Fruit fly (Drosophila melanogaster) whole organism, embryonic: ENCODE data around the gene CG7766.

Experiments
- Bteb2 ChIP-seq: fragments of 200-800 bp; sonication (Bioruptor generic); optimal IDR thresholded peaks from 2 replicates; lab custom pipeline; 2016; ENCODE audit warnings: missing biosample characterization, missing genetic modification characterization
- CG10147 ChIP-seq: fragments of 200-800 bp; sonication (Bioruptor generic); optimal IDR thresholded peaks from 2 replicates; lab custom pipeline; 2019; ENCODE audit warnings: missing biosample characterization, mild to moderate bottlenecking, missing genetic modification characterization, moderate library complexity
- CG11723 ChIP-seq: fragments of 200-800 bp; sonication (Bioruptor generic); optimal IDR thresholded peaks from 2 replicates; lab custom pipeline; 2017; ENCODE audit warnings: missing biosample characterization, mild to moderate bottlenecking, missing genetic modification characterization
- CG12744 ChIP-seq: fragments of 200-800 bp; sonication (Bioruptor generic); optimal IDR thresholded peaks from 2 replicates; lab custom pipeline; 2016; ENCODE audit warnings: missing biosample characterization, missing genetic modification characterization
- CG13894 ChIP-seq: fragments of 200-800 bp; sonication (Bioruptor generic); optimal IDR thresholded peaks from 3 replicates; lab custom pipeline; 2018; ENCODE audit warnings: missing biosample characterization, mild to moderate bottlenecking, missing genetic modification characterization, moderate library complexity
- CG14667 ChIP-seq: fragments of 200-800 bp; sonication (Bioruptor generic); IDR thresholded peaks from 2 replicates; pipeline ENCODE4 v1.3.6; 2022; ENCODE audit warnings: missing biosample characterization, missing genetic modification characterization
- CG1529 ChIP-seq: fragments of 200-800 bp; sonication (Bioruptor generic); optimal IDR thresholded peaks from 3 replicates; lab custom pipeline; 2018; ENCODE audit warnings: missing biosample characterization, missing genetic modification characterization
- CG15479 ChIP-seq: fragments of 200-800 bp; sonication (Bioruptor generic); optimal IDR thresholded peaks from 3 replicates; lab custom pipeline; 2019; ENCODE audit warnings: missing biosample characterization, mild to moderate bottlenecking, missing genetic modification characterization, moderate library complexity
- CG1603 ChIP-seq: fragments of 200-800 bp; sonication (Bioruptor generic); optimal IDR thresholded peaks from 2 replicates; lab custom pipeline; 2019; ENCODE audit warnings: missing biosample characterization, mild to moderate bottlenecking, missing genetic modification characterization, moderate library complexity
- CG18262 ChIP-seq: fragments of 200-800 bp; optimal IDR thresholded peaks from 3 replicates; lab custom pipeline; 2019; ENCODE audit warnings: missing biosample characterization, mild to moderate bottlenecking, missing genetic modification characterization, moderate library complexity
- CG2712 ChIP-seq: fragments of 200-800 bp; optimal IDR thresholded peaks from 3 replicates; lab custom pipeline; 2019; ENCODE audit warnings: missing biosample characterization, mild to moderate bottlenecking, missing genetic modification characterization, moderate library complexity
- CG30403 ChIP-seq: fragments of 200-800 bp; sonication (Bioruptor generic); optimal IDR thresholded peaks from 3 replicates; lab custom pipeline; 2016; ENCODE audit warnings: missing biosample characterization, missing genetic modification characterization
- CG3065 ChIP-seq: fragments of 200-800 bp; sonication (Bioruptor generic); optimal IDR thresholded peaks from 2 replicates; lab custom pipeline; 2016; ENCODE audit warnings: missing biosample characterization, missing genetic modification characterization
- CG34422 ChIP-seq: fragments of 200-800 bp; sonication (Bioruptor generic); IDR thresholded peaks from 3 replicates; pipeline ENCODE4 v1.3.6; 2022; ENCODE audit warnings: missing biosample characterization, missing genetic modification characterization
- CG4360 ChIP-seq: fragments of 200-800 bp; sonication (Bioruptor generic); IDR thresholded peaks from 2 replicates; pipeline ENCODE4 v1.3.6; 2022; ENCODE audit warnings: missing biosample characterization, missing genetic modification characterization
- CG5180 ChIP-seq: fragments of 200-800 bp; sonication (Bioruptor generic); optimal IDR thresholded peaks from 3 replicates; lab custom pipeline; 2017; ENCODE audit warnings: missing biosample characterization, missing genetic modification characterization, mild to moderate bottlenecking, moderate library complexity, missing genetic modification reagents
- CG7556 ChIP-seq: fragments of 200-800 bp; sonication (Bioruptor generic); optimal IDR thresholded peaks from 2 replicates; lab custom pipeline; 2017; ENCODE audit warnings: missing biosample characterization, mild to moderate bottlenecking, missing genetic modification characterization
- CG7839 ChIP-seq: fragments of 200-800 bp; sonication (Bioruptor generic); optimal IDR thresholded peaks from 3 replicates; lab custom pipeline; 2018; ENCODE audit warnings: missing biosample characterization, mild to moderate bottlenecking, missing genetic modification characterization, moderate library complexity
- CG8388 ChIP-seq: fragments of 200-800 bp; sonication (Bioruptor generic); optimal IDR thresholded peaks from 2 replicates; lab custom pipeline; 2019; ENCODE audit warnings: missing biosample characterization, mild to moderate bottlenecking, missing genetic modification characterization, moderate library complexity
- CG9215 ChIP-seq: fragments of 200-800 bp; sonication (Bioruptor generic); IDR thresholded peaks from 2 replicates; pipeline ENCODE4 v1.3.6; 2022; ENCODE audit warnings: missing biosample characterization, missing genetic modification characterization
- Deaf1 ChIP-seq: fragments of 200-800 bp; optimal IDR thresholded peaks from 3 replicates; lab custom pipeline; 2019; ENCODE audit warnings: missing biosample characterization, mild to moderate bottlenecking, missing genetic modification characterization, moderate library complexity
- Elba2 ChIP-seq: fragments of 200-800 bp; sonication (Bioruptor generic); optimal IDR thresholded peaks from 3 replicates; lab custom pipeline; 2016; ENCODE audit warnings: missing biosample characterization, missing genetic modification characterization
- Hmx ChIP-seq: fragments of 200-800 bp; sonication (Bioruptor generic); optimal IDR thresholded peaks from 2 replicates; lab custom pipeline; 2016; ENCODE audit warnings: missing biosample characterization, missing genetic modification characterization
- Hr51 ChIP-seq, 2 experiments: fragments of 200-800 bp; sonication (Bioruptor generic); optimal IDR thresholded peaks; 2 replicates in 1 of 2; 3 replicates in 1 of 2; lab custom pipeline; 2016 to 2018; ENCODE audit warnings: missing biosample characterization in 2 of 2, missing genetic modification characterization in 2 of 2, mild to moderate bottlenecking in 1 of 2, moderate library complexity in 1 of 2
- Hr78 ChIP-seq, 2 experiments: fragments of 200-800 bp in 1 of 2; fragments of >200 bp in 1 of 2; sonication (Bioruptor generic) in 1 of 2; optimal IDR thresholded peaks; 2 replicates each; lab custom pipeline; 2017 to 2019; ENCODE audit warnings: missing biosample characterization in 2 of 2, missing genetic modification characterization in 2 of 2, mild to moderate bottlenecking in 1 of 2, moderate library complexity in 1 of 2
- Hsf ChIP-seq: fragments of 200-800 bp; sonication (Bioruptor generic); optimal IDR thresholded peaks from 3 replicates; lab custom pipeline; 2016; ENCODE audit warnings: missing biosample characterization, missing genetic modification characterization
- Lhr ChIP-seq: fragments of 200-800 bp; sonication (Bioruptor generic); optimal IDR thresholded peaks from 3 replicates; lab custom pipeline; 2017; ENCODE audit warnings: mild to moderate bottlenecking, missing biosample characterization, missing genetic modification reagents, missing genetic modification characterization
- Pdp1 ChIP-seq, 2 experiments: fragments of 200-800 bp; sonication (Bioruptor generic); optimal IDR thresholded peaks; 3 replicates each; lab custom pipeline; 2016; ENCODE audit warnings: missing biosample characterization in 2 of 2, missing genetic modification characterization in 2 of 2, mild to moderate bottlenecking in 1 of 2, moderate library complexity in 1 of 2
- Sry-δ ChIP-seq: fragments of 200-800 bp; sonication (Bioruptor generic); optimal IDR thresholded peaks from 2 replicates; lab custom pipeline; 2016; ENCODE audit warnings: missing biosample characterization, missing genetic modification characterization
- cg ChIP-seq: fragments of 200-800 bp; sonication (Bioruptor generic); optimal IDR thresholded peaks from 3 replicates; lab custom pipeline; 2019; ENCODE audit warnings: missing biosample characterization, mild to moderate bottlenecking, missing genetic modification characterization, moderate library complexity
- chm ChIP-seq: fragments of 200-800 bp; sonication (Bioruptor generic); IDR thresholded peaks from 2 replicates; pipeline ENCODE4 v1.3.6; 2022; ENCODE audit warnings: missing biosample characterization, missing genetic modification characterization
- crol ChIP-seq: fragments of 200-800 bp; sonication (Bioruptor generic); IDR thresholded peaks from 2 replicates; pipeline ENCODE4 v1.3.6; 2022; ENCODE audit warnings: missing biosample characterization, missing genetic modification characterization
- dmrt11E ChIP-seq: fragments of 200-800 bp; sonication (Bioruptor generic); optimal IDR thresholded peaks from 3 replicates; lab custom pipeline; 2018; ENCODE audit warnings: missing biosample characterization, mild to moderate bottlenecking, missing genetic modification characterization, moderate library complexity
- dpn ChIP-seq, 2 experiments: fragments of 200-800 bp; sonication (Bioruptor generic); optimal IDR thresholded peaks; 3 replicates each; lab custom pipeline; 2016; ENCODE audit warnings: missing biosample characterization in 2 of 2, missing genetic modification characterization in 2 of 2
- dysf ChIP-seq: fragments of 200-800 bp; sonication (Bioruptor generic); IDR thresholded peaks from 3 replicates; pipeline ENCODE4 v1.3.6; 2022; ENCODE audit warnings: missing biosample characterization, missing genetic modification characterization
- gcm ChIP-seq: fragments of 200-800 bp; sonication (Bioruptor generic); optimal IDR thresholded peaks from 2 replicates; lab custom pipeline; 2019; ENCODE audit warnings: missing biosample characterization, mild to moderate bottlenecking, missing genetic modification characterization, moderate library complexity
- grn ChIP-seq: fragments of 200-800 bp; sonication (Bioruptor generic); optimal IDR thresholded peaks from 3 replicates; lab custom pipeline; 2017; ENCODE audit warnings: missing biosample characterization, missing genetic modification characterization
- insv ChIP-seq, 2 experiments: fragments of 200-800 bp; sonication (Bioruptor generic); optimal IDR thresholded peaks; 3 replicates each; lab custom pipeline; 2016 to 2018; ENCODE audit warnings: missing biosample characterization in 2 of 2, missing genetic modification characterization in 2 of 2
- ken ChIP-seq: fragments of 200-800 bp; sonication (Bioruptor generic); IDR thresholded peaks from 3 replicates; pipeline ENCODE4 v1.3.6; 2022; ENCODE audit warnings: missing biosample characterization, missing genetic modification characterization
- kni ChIP-seq: fragments of 200-800 bp; sonication (Bioruptor generic); optimal IDR thresholded peaks from 3 replicates; lab custom pipeline; 2017; ENCODE audit warnings: mild to moderate bottlenecking, missing biosample characterization, missing genetic modification reagents, missing genetic modification characterization
- nerfin-2 ChIP-seq: fragments of 200-800 bp; sonication (Bioruptor generic); IDR thresholded peaks from 2 replicates; pipeline ENCODE4 v1.3.6; 2022; ENCODE audit warnings: missing biosample characterization, missing genetic modification characterization; ENCODE audit not compliant: partially characterized antibody
- nom ChIP-seq: fragments of 200-800 bp; sonication (Bioruptor generic); optimal IDR thresholded peaks from 2 replicates; lab custom pipeline; 2017; ENCODE audit warnings: missing biosample characterization, missing genetic modification characterization, mild to moderate bottlenecking, moderate library complexity, missing genetic modification reagents
- psq ChIP-seq: fragments of 200-800 bp; sonication (Bioruptor generic); optimal IDR thresholded peaks from 2 replicates; lab custom pipeline; 2017; ENCODE audit warnings: missing biosample characterization, missing genetic modification characterization
- sd ChIP-seq: fragments of 200-800 bp; sonication (Bioruptor generic); optimal IDR thresholded peaks from 3 replicates; lab custom pipeline; 2018; ENCODE audit warnings: missing biosample characterization, mild to moderate bottlenecking, missing genetic modification characterization, moderate library complexity
- sens ChIP-seq: fragments of 200-800 bp; sonication (Bioruptor generic); peaks from one replicate; lab custom pipeline; 2016; ENCODE audit warnings: missing biosample characterization, missing genetic modification characterization
- sr ChIP-seq: fragments of 200-800 bp; sonication (Bioruptor generic); IDR thresholded peaks from 3 replicates; pipeline ENCODE4 v1.3.6; 2022; ENCODE audit warnings: missing biosample characterization, missing genetic modification characterization
- zf30C ChIP-seq: fragments of 200-800 bp; sonication (Bioruptor generic); optimal IDR thresholded peaks from 3 replicates; lab custom pipeline; 2018; ENCODE audit warnings: missing biosample characterization, mild to moderate bottlenecking, missing genetic modification characterization

Gene CG7766

DNA sequence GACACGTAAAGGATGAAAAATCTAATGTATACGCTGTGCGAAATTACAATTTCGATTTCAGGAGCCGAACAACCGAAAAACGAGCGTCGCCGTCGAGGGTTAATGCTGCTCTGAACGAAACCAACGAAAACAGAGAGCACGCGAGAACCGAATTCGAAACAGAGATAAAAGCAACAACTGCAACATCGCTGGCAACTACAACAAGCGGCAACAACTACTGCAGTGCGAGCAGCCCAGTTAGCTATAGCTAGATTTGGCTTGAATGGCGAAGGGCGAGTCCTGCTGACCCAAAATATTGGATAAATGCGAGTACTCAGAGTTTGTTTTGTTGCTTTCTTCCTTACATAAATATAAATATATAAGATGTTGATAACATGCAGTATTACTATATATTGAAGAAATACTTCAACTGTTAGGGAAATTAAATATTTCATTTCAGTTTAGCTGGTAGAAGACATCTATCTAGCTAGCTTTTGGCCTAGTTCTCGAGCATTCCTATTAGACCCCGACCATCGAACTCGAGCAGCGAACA, 31.4 kb upstream of the CG7766 start, which contains the start of gene fend (continued):
- TF ChIP-seq CG12744 (GFP tag; lab: Kevin White, UChicago) (no peak), dpn (GFP tag; optimal IDR thresholded peaks at IDR 0.05; lab: Kevin White, UChicago) (peak in 1 of 2 experiments; percentile 22), grn (GFP tag; lab: Kevin White, UChicago) (no peak), sens (GFP tag; lab: Kevin White, UChicago) (peak; percentile 77), ken (no peak), Elba2 (GFP tag; lab: Kevin White, UChicago) (no peak), CG11723 (GFP tag; lab: Kevin White, UChicago) (peak; percentile 11), Lhr (GFP tag; lab: Kevin White, UChicago) (peak; percentile 14), CG15479 (GFP tag; lab: Kevin White, UChicago) (peak; percentile 47), Bteb2 (GFP tag; lab: Kevin White, UChicago) (no peak), dysf (GFP tag; lab: Robert Waterston, UW) (peak; percentile 49; the same call in 1 of the 3 replicates), CG1529 (peak; percentile 17), Hr78 (GFP tag; optimal IDR thresholded peaks at IDR 0.05; lab: Kevin White, UChicago) (peak in 1 of 2 experiments; percentile 25), CG18262 (tag; lab: Kevin White, UChicago) (peak; percentile 61), sd (tag; lab: Kevin White, UChicago) (no peak), CG7556 (peak; percentile 62), Hr51 (GFP tag; optimal IDR thresholded peaks at IDR 0.05; lab: Kevin White, UChicago) (peak; percentile 7 to 53), dmrt11E (tag; lab: Kevin White, UChicago) (peak; percentile 13), CG2712 (tag; lab: Kevin White, UChicago) (peak; percentile 48), CG34422 (0 out of 3 replicates have a peak, but pooled peaks have one; percentile 40), gcm (GFP tag; lab: Kevin White, UChicago) (peak; percentile 12), Hsf (GFP tag; lab: Kevin White, UChicago) (peak; percentile 4), CG30403 (peak; percentile 52), nerfin-2 (no peak), CG7839 (peak; percentile 60), psq (GFP tag; lab: Kevin White, UChicago) (no peak)

DNA sequence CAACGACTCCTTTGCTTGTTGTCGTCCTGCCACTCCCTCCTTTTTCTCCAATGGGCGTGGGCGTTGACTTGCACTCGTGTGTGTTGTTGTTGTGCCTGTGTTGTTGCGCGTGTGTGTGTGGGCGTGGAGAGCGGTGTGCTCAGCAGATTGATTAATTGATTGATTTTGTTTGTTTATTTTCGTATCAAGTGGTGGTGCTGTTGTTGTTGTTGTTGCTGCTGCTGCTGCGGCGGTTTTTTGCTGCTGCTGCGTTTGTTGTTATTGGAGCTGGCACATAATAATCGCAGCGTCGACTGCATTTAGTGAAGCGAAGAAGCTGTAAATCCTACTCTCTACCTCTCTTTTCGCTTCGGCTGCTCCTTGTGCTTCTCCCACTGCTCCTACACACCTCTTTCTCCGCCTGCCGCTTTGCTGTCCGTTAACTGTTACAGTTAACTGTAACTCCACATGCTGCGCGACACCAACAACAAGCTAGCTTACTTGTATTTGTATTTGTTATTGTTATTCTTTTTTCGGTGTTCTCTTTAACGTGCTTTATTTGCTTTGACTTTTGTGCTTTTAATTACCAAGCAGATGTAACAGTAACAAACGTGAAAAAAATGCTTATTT, 30.8 kb upstream of the CG7766 start:
- TF ChIP-seq sr: peak; percentile 49; the same call in 1 of the 3 replicates
- TF ChIP-seq CG8388 (GFP tag; lab: Kevin White, UChicago): peak; percentile 56
- no peak for TF ChIP-seq CG9215 (GFP tag; lab: Robert Waterston, UW)
- TF ChIP-seq nom: peak; percentile 53
- peak; percentile 23 for TF ChIP-seq CG3065
- TF ChIP-seq cg: peak; percentile 25
- peak; percentile 87 for TF ChIP-seq CG4360
- TF ChIP-seq Sry-δ: no peak

DNA sequence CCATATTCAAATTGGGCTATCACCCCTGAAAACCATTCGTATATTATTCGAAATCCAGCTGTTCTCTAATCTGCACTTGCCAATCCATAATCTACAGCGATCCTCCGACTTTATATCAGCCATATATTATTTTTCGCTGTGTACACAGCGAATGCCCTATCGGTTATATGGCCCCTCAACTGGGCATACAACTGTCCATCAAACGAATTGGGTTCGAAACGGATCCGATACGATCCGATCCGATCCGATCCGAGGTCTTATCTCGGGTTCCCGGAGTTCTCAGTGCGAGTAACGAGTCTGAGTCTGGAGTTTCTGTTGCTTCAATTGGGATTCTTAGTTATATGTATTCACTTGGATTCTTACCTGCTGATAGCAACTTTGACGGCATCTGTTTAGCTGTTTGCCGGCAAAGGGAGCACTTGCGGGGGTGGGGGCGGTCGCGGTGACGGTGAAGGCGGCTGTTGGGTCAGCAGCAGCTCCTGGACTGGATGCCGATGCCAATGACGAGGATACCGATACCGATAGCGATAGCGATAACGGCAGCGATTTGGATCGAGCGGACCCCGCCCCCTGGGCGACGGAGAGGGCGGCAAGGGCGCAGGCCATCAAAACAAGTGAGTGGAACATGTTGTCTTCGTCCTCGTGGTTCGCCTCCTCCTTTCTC, 30.2 kb upstream of the CG7766 start:
- peak; percentile 37 for TF ChIP-seq CG5180 (GFP tag; lab: Kevin White, UChicago)
- peak; percentile 8 for TF ChIP-seq CG1603 (tag; lab: Kevin White, UChicago)
- peak; percentile 37 for TF ChIP-seq CG13894 (tag; lab: Kevin White, UChicago)
- no peak for TF ChIP-seq Hmx (GFP tag; lab: Kevin White, UChicago)
- TF ChIP-seq crol: peak; percentile 17; the same call in 1 of the 2 replicates
- TF ChIP-seq CG10147 (GFP tag; lab: Kevin White, UChicago): no peak
- peak; percentile 53 for TF ChIP-seq zf30C
- TF ChIP-seq Pdp1 (GFP tag; optimal IDR thresholded peaks at IDR 0.05; lab: Kevin White, UChicago): peak in 1 of 2 experiments; percentile 12
- no peak for TF ChIP-seq CG14667 (GFP tag; lab: Robert Waterston, UW)
- TF ChIP-seq insv (GFP tag; optimal IDR thresholded peaks at IDR 0.05; lab: Kevin White, UChicago): peak in 1 of 2 experiments; percentile 83
- peak; percentile 57 for TF ChIP-seq kni
- TF ChIP-seq Deaf1 (tag; lab: Kevin White, UChicago): peak; percentile 61
- no peak for TF ChIP-seq chm (GFP tag; lab: Robert Waterston, UW)
- peak; percentile 92 for TF ChIP-seq grn (GFP tag; lab: Kevin White, UChicago)
- peak; percentile 37 for TF ChIP-seq sens (GFP tag; lab: Kevin White, UChicago)
